Worm (Caenorhabditis elegans) whole organism, L4/young adult: ENCODE results near the gene C47D12.2.

Experiments
- W03F9.2 ChIP-seq: fragments of 150-350 bp; optimal IDR thresholded peaks from 2 replicates; lab custom pipeline; 2014; ENCODE audit warnings: missing biosample characterization, missing genetic modification characterization
- dao-5 ChIP-seq: sonication (generic microtip); optimal IDR thresholded peaks from 2 replicates; lab custom pipeline; 2016; ENCODE audit warnings: missing genotype, missing genetic modification characterization, moderate library complexity, missing compliant biosample characterization

- TF ChIP-seq dao-5 (tag; lab: Kevin White, UChicago) (no peak), W03F9.2 (tag; lab: Kevin White, UChicago) (no peak)
Observed at ce11 chrII:11642025-11642424, 34.1 kb upstream of the C47D12.2 start.
